Worm (Caenorhabditis elegans): ENCODE results near the gene W04G3.11.
A peak's percentile ranks its signal among the peaks of the same experiment; 100 is the strongest.

W04G3.11 gene

DNA sequence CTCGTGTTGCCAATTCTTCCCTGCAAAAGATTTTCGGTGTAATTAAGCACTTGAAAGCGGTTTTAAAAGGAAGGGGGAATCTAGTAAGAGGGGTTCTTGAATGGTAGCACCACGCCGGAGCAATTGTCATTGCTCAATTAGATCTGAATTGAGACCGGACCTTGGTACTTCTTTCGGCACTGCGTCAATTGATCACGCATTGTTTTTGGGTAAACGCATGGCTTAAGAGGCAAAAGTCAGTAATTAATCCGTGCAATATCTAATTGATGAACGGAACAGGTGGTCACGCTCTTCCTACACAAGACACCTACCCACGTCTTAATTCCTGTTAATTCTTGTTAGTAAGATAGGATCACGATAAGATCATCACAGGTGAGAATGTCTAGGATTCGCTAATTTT lies 35.0 kb downstream of the W04G3.11 start:
- peak; percentile 15 for TF ChIP-seq fkh-10 (GFP tag; optimal IDR thresholded peaks at IDR 0.05)
- peak; percentile 98 for TF ChIP-seq alr-1 (tag; optimal IDR thresholded peaks at IDR 0.05; ENCODE audit: borderline replicate concordance)
- TF ChIP-seq ztf-4 (tag; optimal IDR thresholded peaks at IDR 0.05), result no peak
- no peak for TF ChIP-seq efl-1 (optimal IDR thresholded peaks at IDR 0.05)
- TF ChIP-seq efl-1 (GFP tag; optimal IDR thresholded peaks at IDR 0.05 in 1 of 2), result peak in 1 of 2 experiments; percentile 28
- TF ChIP-seq dsc-1 (tag; optimal IDR thresholded peaks at IDR 0.05), result no peak

- TF ChIP-seq fkh-8 (tag; optimal IDR thresholded peaks at IDR 0.05) (no peak), grh-1 (GFP tag; IDR thresholded peaks at IDR 0.05) (no peak), Y116A8C.19 (tag; optimal IDR thresholded peaks at IDR 0.05; ENCODE audit: borderline replicate concordance) (no peak), C34B4.2 (tag; optimal IDR thresholded peaks at IDR 0.05) (no peak), nhr-47 (tag; optimal IDR thresholded peaks at IDR 0.05) (no peak)
These were observed 36.5 kb downstream of the W04G3.11 start, which contains the start of gene alr-1 for ce11 chrX:11125520-11125919. alr-1 (minus strand) TSS chrX:11125620.

- TF ChIP-seq ceh-88 (GFP tag; IDR thresholded peaks at IDR 0.05), result no peak
- no peak for TF ChIP-seq mdl-1 (tag; optimal IDR thresholded peaks at IDR 0.05)
- peak; percentile 72 for TF ChIP-seq blmp-1 (tag; optimal IDR thresholded peaks at IDR 0.05)
- no peak for TF ChIP-seq nhr-11 (tag; optimal IDR thresholded peaks at IDR 0.05)
- TF ChIP-seq fos-1 (tag; optimal IDR thresholded peaks at IDR 0.05), result no peak
- TF ChIP-seq unc-30 (tag; optimal IDR thresholded peaks at IDR 0.05), result no peak
- TF ChIP-seq lin-14 (GFP tag; optimal IDR thresholded peaks at IDR 0.05), result peak; percentile 27
- TF ChIP-seq alr-1 (tag; optimal IDR thresholded peaks at IDR 0.05; ENCODE audit: borderline replicate concordance), result no peak
- no peak for TF ChIP-seq efl-3 (GFP tag; optimal IDR thresholded peaks at IDR 0.05)
- TF ChIP-seq mep-1 (tag; optimal IDR thresholded peaks at IDR 0.05), result no peak
- no peak for TF ChIP-seq ama-1 (optimal IDR thresholded peaks at IDR 0.05)
- peak; percentile 66 for TF ChIP-seq nhr-85 (tag)
- no peak for TF ChIP-seq unc-98 (GFP tag; IDR thresholded peaks at IDR 0.05)
- peak in 2 of 6 experiments; percentile 15 to 84 for TF ChIP-seq elt-3 (tag; optimal IDR thresholded peaks at IDR 0.05)
- TF ChIP-seq pag-3 (tag; optimal IDR thresholded peaks at IDR 0.05; ENCODE audit: borderline replicate concordance, insufficient read depth), result no peak
These were observed 37.3 kb downstream of the W04G3.11 start for ce11 chrX:11126259-11126658.

ce11 chrX:11132260-11132659 lies 43.3 kb downstream of the W04G3.11 start:
- TF ChIP-seq elt-2 (tag; optimal IDR thresholded peaks at IDR 0.05) (peak; percentile 77), unc-98 (GFP tag; IDR thresholded peaks at IDR 0.05) (no peak), unc-86 (tag; optimal IDR thresholded peaks at IDR 0.05) (no peak), lsy-2 (tag; optimal IDR thresholded peaks at IDR 0.05) (peak in 1 of 2 experiments; percentile 5), tlp-1 (tag; optimal IDR thresholded peaks at IDR 0.05) (no peak), tbx-2 (tag; optimal IDR thresholded peaks at IDR 0.05) (no peak), C34B4.2 (tag; optimal IDR thresholded peaks at IDR 0.05) (no peak), dpl-1 (GFP tag; optimal IDR thresholded peaks at IDR 0.05) (no peak), irx-1 (tag; optimal IDR thresholded peaks at IDR 0.05) (no peak), Y116A8C.19 (tag; optimal IDR thresholded peaks at IDR 0.05; ENCODE audit: borderline replicate concordance) (no peak)

ce11 chrX:11134750-11135394 lies 45.9 kb downstream of the W04G3.11 start:
- TF ChIP-seq nhr-28 (tag; optimal IDR thresholded peaks at IDR 0.05) (no peak), aly-2 (tag; optimal IDR thresholded peaks at IDR 0.05) (no peak), nhr-47 (tag; optimal IDR thresholded peaks at IDR 0.05) (no peak), mab-9 (GFP tag; IDR thresholded peaks at IDR 0.05) (0 out of 2 replicates have a peak, but pooled peaks have one; percentile 31), ets-5 (GFP tag; IDR thresholded peaks at IDR 0.05) (no peak), unc-62 (GFP tag; optimal IDR thresholded peaks at IDR 0.05) (no peak)

All from whole organism, L1 larva.